Fruit fly (Drosophila melanogaster) whole organism, prepupa: ENCODE data around the gene CG31637.

Source experiments
- Blimp-1 ChIP-seq: fragments of 200-800 bp; sonication (Bioruptor generic); optimal IDR thresholded peaks from 3 replicates; lab custom pipeline; 2017; ENCODE audit warnings: missing biosample characterization, missing genetic modification characterization, mild to moderate bottlenecking, moderate library complexity, missing genetic modification reagents
- CG15336 ChIP-seq: fragments of 200-800 bp; sonication (Bioruptor generic); IDR thresholded peaks from 2 replicates; pipeline ENCODE4 v1.3.6; 2022; ENCODE audit warnings: missing biosample characterization, missing genetic modification characterization
- CG3032 ChIP-seq: fragments of 200-800 bp; optimal IDR thresholded peaks from 2 replicates; lab custom pipeline; 2019; ENCODE audit warnings: missing biosample characterization, mild to moderate bottlenecking, missing genetic modification characterization, moderate library complexity
- CG6276 ChIP-seq: fragments of 200-800 bp; sonication (Bioruptor generic); optimal IDR thresholded peaks from 2 replicates; lab custom pipeline; 2017; ENCODE audit warnings: missing biosample characterization, mild to moderate bottlenecking, missing genetic modification characterization
- CG8119 ChIP-seq: fragments of 200-800 bp; sonication (Bioruptor generic); IDR thresholded peaks from 3 replicates; pipeline ENCODE4 v1.3.6; 2022; ENCODE audit warnings: missing biosample characterization, missing genetic modification characterization
- CG8319 ChIP-seq: fragments of 200-800 bp; sonication (Bioruptor generic); optimal IDR thresholded peaks from 3 replicates; lab custom pipeline; 2016; ENCODE audit warnings: missing biosample characterization, missing genetic modification characterization
- Eip78C ChIP-seq: fragments of 200-800 bp; sonication (Bioruptor generic); peaks from one replicate; lab custom pipeline; 2016; ENCODE audit warnings: missing biosample characterization, missing genetic modification characterization
- Hr38 ChIP-seq: sonication (Bioruptor generic); optimal IDR thresholded peaks from 2 replicates; lab custom pipeline; 2016; ENCODE audit warnings: missing biosample characterization, missing genetic modification characterization
- Hr39 ChIP-seq: fragments of 200-800 bp; sonication (Bioruptor generic); optimal IDR thresholded peaks from 2 replicates; lab custom pipeline; 2016; ENCODE audit warnings: missing biosample characterization, missing genetic modification characterization
- Lpt ChIP-seq: fragments of 200-800 bp; sonication (Bioruptor generic); optimal IDR thresholded peaks from 3 replicates; lab custom pipeline; 2016; ENCODE audit warnings: missing biosample characterization, missing genetic modification characterization
- acj6 ChIP-seq: fragments of 200-800 bp; sonication (Bioruptor generic); optimal IDR thresholded peaks from 3 replicates; lab custom pipeline; 2016; ENCODE audit warnings: missing biosample characterization, missing genetic modification characterization
- dsx ChIP-seq: fragments of 200-800 bp; optimal IDR thresholded peaks from 3 replicates; lab custom pipeline; 2019; ENCODE audit warnings: missing biosample characterization, mild to moderate bottlenecking, missing genetic modification characterization, moderate library complexity; ENCODE audit not compliant: poor library complexity, severe bottlenecking
- net ChIP-seq: fragments of 200-800 bp; sonication (Bioruptor generic); optimal IDR thresholded peaks from 3 replicates; lab custom pipeline; 2016; ENCODE audit warnings: missing biosample characterization, missing genetic modification characterization
- topi ChIP-seq: fragments of 200-800 bp; sonication (Bioruptor generic); optimal IDR thresholded peaks from 3 replicates; lab custom pipeline; 2016; ENCODE audit warnings: missing biosample characterization, missing genetic modification characterization

DNA sequence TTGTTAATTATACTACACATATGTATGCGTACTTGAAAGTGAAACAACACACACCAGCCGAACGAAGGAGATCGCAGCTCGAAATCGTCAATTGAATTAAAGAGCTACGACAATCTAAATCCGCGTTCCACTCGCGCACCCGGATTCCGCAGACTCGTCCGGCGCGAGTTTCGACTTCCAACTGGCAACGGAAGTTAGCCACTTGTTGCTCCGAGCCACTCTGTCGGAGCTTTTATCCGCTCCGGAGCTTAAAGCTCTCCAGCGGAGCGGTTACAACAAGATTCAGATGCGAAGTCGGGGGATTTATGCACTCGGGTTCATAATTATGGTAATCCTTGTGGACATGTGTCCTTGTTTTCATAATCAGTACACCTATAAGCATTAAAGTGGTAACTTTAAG, 33.0 kb upstream of the CG31637 start, which contains the start of gene Rchy1:
- TF ChIP-seq topi (GFP tag; lab: Kevin White, UChicago): no peak
- TF ChIP-seq CG8119 (GFP tag; lab: Robert Waterston, UW): peak; percentile 48; the same call in 1 of the 3 replicates
- TF ChIP-seq Blimp-1 (GFP tag; lab: Kevin White, UChicago): no peak
- TF ChIP-seq dsx (GFP tag; lab: Kevin White, UChicago): no peak
- TF ChIP-seq CG8319 (GFP tag; lab: Kevin White, UChicago): no peak
- peak; percentile 21; the same call in 1 of the 2 replicates for TF ChIP-seq CG15336
- TF ChIP-seq Lpt (GFP tag; lab: Kevin White, UChicago): no peak
- TF ChIP-seq CG6276 (GFP tag; lab: Kevin White, UChicago): no peak
- TF ChIP-seq net (GFP tag; lab: Kevin White, UChicago): peak; percentile 33
- TF ChIP-seq Eip78C (GFP tag; lab: Kevin White, UChicago): peak; percentile 78
- TF ChIP-seq acj6: no peak
- TF ChIP-seq CG3032: no peak
- no peak for TF ChIP-seq Hr39 (GFP tag; lab: Kevin White, UChicago)
- no peak for TF ChIP-seq Hr38
